Fruit fly (Drosophila melanogaster): ENCODE data around the gene CG6761.

CG6761 gene

dm6 chr3L:9695647-9696046 lies 7.7 kb downstream of the CG6761 start (continued):
- no peak for TF ChIP-seq prd (optimal IDR thresholded peaks at IDR 0.05)
- TF ChIP-seq prd (GFP tag; IDR thresholded peaks at IDR 0.05): 0 out of 3 replicates have a peak, but pooled peaks have one; percentile 11
- TF ChIP-seq CG18619 (GFP tag; optimal IDR thresholded peaks at IDR 0.05): peak; percentile 13
- TF ChIP-seq sd (tag; optimal IDR thresholded peaks at IDR 0.05): peak; percentile 5
- peak; percentile 61 for TF ChIP-seq CG10209 (GFP tag; optimal IDR thresholded peaks at IDR 0.05)
- TF ChIP-seq CG10267 (tag; optimal IDR thresholded peaks at IDR 0.05): peak; percentile 13
- peak; percentile 15; the same call in 1 of the 2 replicates for TF ChIP-seq CG10366 (GFP tag; IDR thresholded peaks at IDR 0.05)
- peak; percentile 56 for TF ChIP-seq CG13424 (tag; optimal IDR thresholded peaks at IDR 0.05)
- TF ChIP-seq CG17186 (GFP tag; optimal IDR thresholded peaks at IDR 0.05): no peak
- TF ChIP-seq dmrt99B (tag; optimal IDR thresholded peaks at IDR 0.05): peak; percentile 66
- TF ChIP-seq TFAM (GFP tag; optimal IDR thresholded peaks at IDR 0.05): no peak
- TF ChIP-seq CG17361 (GFP tag; IDR thresholded peaks at IDR 0.05): peak; percentile 70; the same call in 2 of the 3 replicates
- peak; percentile 16 for TF ChIP-seq CG8281 (tag; optimal IDR thresholded peaks at IDR 0.05)
- no peak for TF ChIP-seq ab (GFP tag; optimal IDR thresholded peaks at IDR 0.05)
- peak; percentile 47; the same call in 1 of the 2 replicates for TF ChIP-seq Ptx1 (GFP tag; IDR thresholded peaks at IDR 0.05)
- TF ChIP-seq Xrp1 (GFP tag; IDR thresholded peaks at IDR 0.05): peak; percentile 26; the same call in 1 of the 2 replicates
- TF ChIP-seq tap (tag; optimal IDR thresholded peaks at IDR 0.05): peak; percentile 6
- TF ChIP-seq slou (GFP tag; optimal IDR thresholded peaks at IDR 0.05): peak; percentile 35
- no peak for TF ChIP-seq dimm (GFP tag; IDR thresholded peaks at IDR 0.05)
- TF ChIP-seq CG18599 (GFP tag; optimal IDR thresholded peaks at IDR 0.05): peak; percentile 4
- TF ChIP-seq grau (tag; optimal IDR thresholded peaks at IDR 0.05): peak; percentile 64
- TF ChIP-seq vvl (GFP tag; IDR thresholded peaks at IDR 0.05): peak; percentile 32; the same call in 1 of the 2 replicates
- TF ChIP-seq Fer2 (tag; optimal IDR thresholded peaks at IDR 0.05): peak; percentile 3
- peak; percentile 17 for TF ChIP-seq CG1602 (GFP tag; optimal IDR thresholded peaks at IDR 0.05)
- peak; percentile 56 for TF ChIP-seq nmo (GFP tag; optimal IDR thresholded peaks at IDR 0.05)
- peak; percentile 31 for TF ChIP-seq CG15011 (GFP tag; optimal IDR thresholded peaks at IDR 0.05)
- TF ChIP-seq lmd (GFP tag; IDR thresholded peaks at IDR 0.05): peak; percentile 21; the same call in 1 of the 2 replicates
- peak; percentile 49 for TF ChIP-seq CG30403 (GFP tag; optimal IDR thresholded peaks at IDR 0.05)
- TF ChIP-seq Deaf1 (tag; optimal IDR thresholded peaks at IDR 0.05): peak; percentile 11
- no peak for TF ChIP-seq dan (GFP tag; IDR thresholded peaks at IDR 0.05)
- TF ChIP-seq CG2712 (tag; optimal IDR thresholded peaks at IDR 0.05): peak; percentile 63
- peak; percentile 11 for TF ChIP-seq bab2 (GFP tag; optimal IDR thresholded peaks at IDR 0.05)
- no peak for TF ChIP-seq Optix (GFP tag; IDR thresholded peaks at IDR 0.05)
- no peak for TF ChIP-seq CG11085 (GFP tag; IDR thresholded peaks at IDR 0.05)
- TF ChIP-seq CG15514 (GFP tag; optimal IDR thresholded peaks at IDR 0.05): no peak
- peak; percentile 3 to 6 for TF ChIP-seq Pdp1 (GFP tag; optimal IDR thresholded peaks at IDR 0.05)
- 0 out of 2 replicates have a peak, but pooled peaks have one; percentile 27 for TF ChIP-seq Drgx (GFP tag; IDR thresholded peaks at IDR 0.05)
- TF ChIP-seq Scr (GFP tag; IDR thresholded peaks at IDR 0.05; ENCODE audit: partially characterized antibody): no peak
- TF ChIP-seq gem (tag; optimal IDR thresholded peaks at IDR 0.05): peak; percentile 74
- peak; percentile 46 for TF ChIP-seq Oli (tag; optimal IDR thresholded peaks at IDR 0.05)
- no peak for TF ChIP-seq CG8359 (GFP tag; optimal IDR thresholded peaks at IDR 0.05; ENCODE audit: borderline replicate concordance)
- peak in 1 of 2 experiments; percentile 75 for TF ChIP-seq Hr51 (GFP tag; optimal IDR thresholded peaks at IDR 0.05)
- TF ChIP-seq Eip74EF (GFP tag; optimal IDR thresholded peaks at IDR 0.05): peak in 1 of 2 experiments; percentile 33
- peak; percentile 44 for TF ChIP-seq bcd (GFP tag; optimal IDR thresholded peaks at IDR 0.05)
- TF ChIP-seq CG12391 (tag; optimal IDR thresholded peaks at IDR 0.05): peak; percentile 54
- TF ChIP-seq Hmr (GFP tag; optimal IDR thresholded peaks at IDR 0.05): peak; percentile 46
